Fruit fly (Drosophila melanogaster) whole organism, pupa: ENCODE measurements around the gene laf.

ENCODE experiments used
- CG10348 ChIP-seq: fragments of 200-800 bp; sonication (Bioruptor generic); IDR thresholded peaks from 2 replicates; pipeline ENCODE4 v1.3.6; 2022; ENCODE audit warnings: missing biosample characterization, missing genetic modification characterization
- CG13204 ChIP-seq: fragments of 200-800 bp; sonication (Bioruptor generic); optimal IDR thresholded peaks from 2 replicates; lab custom pipeline; 2018; ENCODE audit warnings: missing biosample characterization, mild to moderate bottlenecking, missing genetic modification characterization, moderate library complexity
- CG17806 ChIP-seq: fragments of 200-800 bp; sonication (Bioruptor generic); optimal IDR thresholded peaks from 2 replicates; lab custom pipeline; 2018; ENCODE audit warnings: missing biosample characterization, mild to moderate bottlenecking, missing genetic modification characterization, moderate library complexity
- CG32121 ChIP-seq: fragments of 200-800 bp; sonication (Bioruptor generic); IDR thresholded peaks from 2 replicates; pipeline ENCODE4 v1.3.6; 2022; ENCODE audit warnings: missing biosample characterization, missing genetic modification characterization
- CG34367 ChIP-seq: fragments of 200-800 bp; sonication (Bioruptor generic); optimal IDR thresholded peaks from 2 replicates; lab custom pipeline; 2018; ENCODE audit warnings: missing biosample characterization, mild to moderate bottlenecking, missing genetic modification characterization
- CG4496 ChIP-seq: fragments of 200-800 bp; sonication (Bioruptor generic); IDR thresholded peaks from 3 replicates; pipeline ENCODE4 v1.3.6; 2022; ENCODE audit warnings: missing biosample characterization, missing genetic modification characterization
- CG8159 ChIP-seq: fragments of 200-800 bp; sonication (Bioruptor generic); optimal IDR thresholded peaks from 3 replicates; lab custom pipeline; 2018; ENCODE audit warnings: missing biosample characterization, mild to moderate bottlenecking, missing genetic modification characterization, moderate library complexity
- D1 ChIP-seq: fragments of 200-800 bp; sonication (Bioruptor generic); optimal IDR thresholded peaks from 2 replicates; lab custom pipeline; 2018; ENCODE audit warnings: missing biosample characterization, mild to moderate bottlenecking, missing genetic modification characterization, moderate library complexity
- EcR ChIP-seq: fragments of 200-800 bp; sonication (Bioruptor generic); optimal IDR thresholded peaks from 3 replicates; lab custom pipeline; 2019; ENCODE audit warnings: missing biosample characterization, missing genetic modification characterization, mild to moderate bottlenecking, moderate library complexity, missing genetic modification reagents
- Pif1B ChIP-seq: fragments of 200-800 bp; sonication (Bioruptor generic); optimal IDR thresholded peaks from 3 replicates; lab custom pipeline; 2016; ENCODE audit warnings: missing biosample characterization, missing genetic modification characterization
- fd96Ca ChIP-seq: fragments of 200-800 bp; sonication (Bioruptor generic); IDR thresholded peaks from 3 replicates; pipeline ENCODE4 v1.3.6; 2022; ENCODE audit warnings: missing biosample characterization, missing genetic modification characterization
- gl ChIP-seq: fragments of 200-800 bp; sonication (Bioruptor generic); optimal IDR thresholded peaks from 2 replicates; lab custom pipeline; 2018; ENCODE audit warnings: missing biosample characterization, mild to moderate bottlenecking, missing genetic modification characterization

dm6 chr3R:4904844-4905243 lies 26.5 kb upstream of the laf start:
- no peak for TF ChIP-seq CG17806 (tag; lab: Kevin White, UChicago)
- TF ChIP-seq D1: no peak
- no peak for TF ChIP-seq EcR (GFP tag; lab: Kevin White, UChicago)
- no peak for TF ChIP-seq Pif1B (GFP tag; lab: Kevin White, UChicago)
- TF ChIP-seq fd96Ca: no peak
- no peak for TF ChIP-seq CG8159
- TF ChIP-seq CG13204: no peak
- no peak for TF ChIP-seq CG34367 (tag; lab: Kevin White, UChicago)
- TF ChIP-seq CG4496 (GFP tag; lab: Robert Waterston, UW): no peak
- no peak for TF ChIP-seq CG32121
- TF ChIP-seq CG10348: no peak
- no peak for TF ChIP-seq gl
